Fruit fly (Drosophila melanogaster): Measurements from ENCODE around the gene raskol.
A peak's percentile ranks its signal among the peaks of the same experiment; 100 is the strongest.

Gene raskol

DNA sequence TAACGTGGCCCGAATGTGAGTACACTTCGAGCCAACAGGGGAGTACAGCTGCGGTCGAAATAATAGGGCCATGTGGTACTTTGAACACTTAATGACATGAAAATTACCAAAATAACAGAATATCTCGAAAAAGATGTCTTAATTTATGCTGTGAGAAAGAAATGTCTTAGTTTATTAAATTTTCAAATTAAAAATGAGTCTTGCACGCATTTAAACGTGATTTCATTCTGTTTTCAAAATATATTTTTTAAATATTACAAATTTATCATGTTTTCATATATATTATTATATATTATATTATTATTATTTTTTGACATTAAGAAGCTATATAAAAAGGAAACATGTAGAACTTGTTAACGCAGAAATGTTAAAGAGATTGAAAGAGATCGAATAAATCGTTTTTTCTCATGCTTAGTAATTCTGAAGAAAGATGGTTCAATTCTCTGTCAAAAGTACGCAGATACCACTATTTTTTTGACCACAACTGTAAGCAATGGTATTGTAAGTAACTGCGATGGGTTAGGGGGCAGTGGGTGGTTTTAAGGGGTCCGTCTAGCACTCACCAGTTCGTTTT is 15.0 kb upstream of the raskol start (continued):
- TF ChIP-seq CG16863 (GFP tag; optimal IDR thresholded peaks at IDR 0.05) (no peak), shn (GFP tag; optimal IDR thresholded peaks at IDR 0.05) (no peak), Awh (GFP tag; IDR thresholded peaks at IDR 0.05) (no peak), hb (GFP tag; IDR thresholded peaks at IDR 0.05; ENCODE audit: partially characterized antibody) (no peak), Fer2 (tag; optimal IDR thresholded peaks at IDR 0.05) (no peak), Spps (tag; optimal IDR thresholded peaks at IDR 0.05) (no peak), CG11247 (GFP tag; IDR thresholded peaks at IDR 0.05) (no peak), sima (GFP tag; optimal IDR thresholded peaks at IDR 0.05) (no peak), org-1 (GFP tag; optimal IDR thresholded peaks at IDR 0.05) (no peak), chif (GFP tag; optimal IDR thresholded peaks at IDR 0.05) (no peak), aop (GFP tag; IDR thresholded peaks at IDR 0.05) (no peak), CG17359 (tag; optimal IDR thresholded peaks at IDR 0.05) (peak; percentile 47), CG7556 (GFP tag; optimal IDR thresholded peaks at IDR 0.05) (peak; percentile 56), pum (GFP tag; optimal IDR thresholded peaks at IDR 0.05) (no peak), Bdp1 (GFP tag; optimal IDR thresholded peaks at IDR 0.05) (no peak), stc (GFP tag; IDR thresholded peaks at IDR 0.05) (no peak), C15 (GFP tag; IDR thresholded peaks at IDR 0.05) (no peak), CG32772 (GFP tag; IDR thresholded peaks at IDR 0.05) (no peak), ash1 (GFP tag; optimal IDR thresholded peaks at IDR 0.05) (no peak), cwo (GFP tag; optimal IDR thresholded peaks at IDR 0.05) (peak; percentile 23), schlank (tag; optimal IDR thresholded peaks at IDR 0.05) (no peak), CG12744 (GFP tag; optimal IDR thresholded peaks at IDR 0.05) (no peak), her (GFP tag; optimal IDR thresholded peaks at IDR 0.05) (no peak), CG4360 (GFP tag; IDR thresholded peaks at IDR 0.05) (no peak), dan (GFP tag; IDR thresholded peaks at IDR 0.05) (no peak), CG13894 (tag; optimal IDR thresholded peaks at IDR 0.05) (no peak), Atf-2 (GFP tag; optimal IDR thresholded peaks at IDR 0.05) (no peak), CG6175 (GFP tag; IDR thresholded peaks at IDR 0.05) (no peak), CG11456 (GFP tag; IDR thresholded peaks at IDR 0.05) (0 out of 3 replicates have a peak, but pooled peaks have one; percentile 14), slbo (GFP tag; IDR thresholded peaks at IDR 0.05) (no peak), CG2712 (tag; optimal IDR thresholded peaks at IDR 0.05) (peak; percentile 42), NK7.1 (GFP tag; optimal IDR thresholded peaks at IDR 0.05) (no peak), CG17385 (GFP tag; optimal IDR thresholded peaks at IDR 0.05) (peak; percentile 28), Dfd (GFP tag; optimal IDR thresholded peaks at IDR 0.05) (no peak), ERR (GFP tag; optimal IDR thresholded peaks at IDR 0.05) (no peak), CG4424 (GFP tag; optimal IDR thresholded peaks at IDR 0.05) (no peak), Dbx (GFP tag; IDR thresholded peaks at IDR 0.05) (no peak), CG7928 (GFP tag; optimal IDR thresholded peaks at IDR 0.05) (no peak), gem (tag; optimal IDR thresholded peaks at IDR 0.05) (peak; percentile 44), CG14050 (GFP tag; IDR thresholded peaks at IDR 0.05) (no peak), run (tag; optimal IDR thresholded peaks at IDR 0.05) (no peak), CG10147 (GFP tag; optimal IDR thresholded peaks at IDR 0.05) (peak; percentile 53), ttk (GFP tag; IDR thresholded peaks at IDR 0.05) (no peak), Hey (tag; optimal IDR thresholded peaks at IDR 0.05) (no peak), CG9797 (GFP tag; optimal IDR thresholded peaks at IDR 0.05) (no peak), gce (GFP tag; IDR thresholded peaks at IDR 0.05) (no peak), Lpt (GFP tag; optimal IDR thresholded peaks at IDR 0.05) (no peak), Hand (GFP tag; optimal IDR thresholded peaks at IDR 0.05) (no peak), Doc2 (GFP tag; IDR thresholded peaks at IDR 0.05) (no peak), CG6689 (GFP tag; IDR thresholded peaks at IDR 0.05) (0 out of 2 replicates have a peak, but pooled peaks have one; percentile 17), mirr (GFP tag; optimal IDR thresholded peaks at IDR 0.05) (no peak), CG1529 (GFP tag; optimal IDR thresholded peaks at IDR 0.05) (no peak)
